Fruit fly (Drosophila melanogaster): ENCODE results near the gene Cht5.

- TF ChIP-seq Dll (optimal IDR thresholded peaks at IDR 0.05): no peak
- no peak for TF ChIP-seq pan (optimal IDR thresholded peaks at IDR 0.05)
- no peak for TF ChIP-seq psq (optimal IDR thresholded peaks at IDR 0.05)
- no peak for TF ChIP-seq usp (GFP tag; optimal IDR thresholded peaks at IDR 0.05)
These were observed 22.4 kb downstream of the Cht5 start for dm6 chr3R:13789617-13790277.

Measured in whole organism.